Worm (Caenorhabditis elegans): ENCODE results near the gene C05G5.7.
A peak's percentile ranks its signal among the peaks of the same experiment; 100 is the strongest.

C05G5.7 gene

DNA sequence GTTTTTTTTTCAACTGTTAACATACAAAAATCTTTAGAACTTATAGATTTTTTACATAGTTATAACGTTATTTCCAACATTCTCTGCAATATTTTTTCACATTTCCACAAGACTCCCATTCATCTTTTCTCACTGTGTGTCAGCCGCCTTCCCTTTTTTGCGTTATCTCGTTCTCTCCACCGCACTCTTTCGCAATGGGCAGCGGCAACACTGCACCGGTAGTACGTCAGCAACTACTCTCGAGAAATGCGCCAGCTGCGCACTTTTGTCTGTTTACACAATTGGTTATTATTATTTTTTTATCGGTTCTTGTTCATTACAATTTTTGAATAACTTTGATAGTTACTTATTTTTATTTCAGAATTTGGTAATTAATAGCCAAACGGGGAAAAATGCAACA is 3.4 kb upstream of the C05G5.7 start, which contains the start of gene C05G5.2 (continued):
- no peak for TF ChIP-seq ceh-91 (GFP tag; IDR thresholded peaks at IDR 0.05)
- no peak for TF ChIP-seq sptf-2 (GFP tag; optimal IDR thresholded peaks at IDR 0.05)
- TF ChIP-seq T07F8.4 (tag; optimal IDR thresholded peaks at IDR 0.05), result no peak
- peak; percentile 84 for TF ChIP-seq K12H6.12 (tag; optimal IDR thresholded peaks at IDR 0.05)
- TF ChIP-seq Y56A3A.18 (GFP tag; IDR thresholded peaks at IDR 0.05), result no peak
- TF ChIP-seq snpc-1.1 (tag; optimal IDR thresholded peaks at IDR 0.05; ENCODE audit: insufficient read depth), result no peak
- TF ChIP-seq B0336.3 (GFP tag; IDR thresholded peaks at IDR 0.05), result no peak; the same call in 1 of the 2 replicates
- no peak for TF ChIP-seq akir-1 (GFP tag; optimal IDR thresholded peaks at IDR 0.05)
- TF ChIP-seq attf-3 (GFP tag; conservative IDR thresholded peaks at IDR 0.05), result no peak
- TF ChIP-seq aptf-2 (GFP tag; conservative IDR thresholded peaks at IDR 0.05), result no peak
- TF ChIP-seq ztf-3 (GFP tag; optimal IDR thresholded peaks at IDR 0.05), result no peak
- no peak for TF ChIP-seq Y79H2A.3 (GFP tag; conservative IDR thresholded peaks at IDR 0.05)
- TF ChIP-seq T26A5.8 (tag; optimal IDR thresholded peaks at IDR 0.05), result no peak
- TF ChIP-seq lag-1 (GFP tag; IDR thresholded peaks at IDR 0.05), result no peak
- TF ChIP-seq F10E7.11 (tag; optimal IDR thresholded peaks at IDR 0.05), result no peak
- no peak for TF ChIP-seq ztf-28 (GFP tag; IDR thresholded peaks at IDR 0.05)
- no peak for TF ChIP-seq ccch-3 (GFP tag; optimal IDR thresholded peaks at IDR 0.05)
- TF ChIP-seq ZK185.1 (tag; optimal IDR thresholded peaks at IDR 0.05; ENCODE audit: poor library complexity, severe bottlenecking), result peak; percentile 73
- TF ChIP-seq ama-1 (optimal IDR thresholded peaks at IDR 0.05), result no peak
- no peak for TF ChIP-seq ama-1 (GFP tag; optimal IDR thresholded peaks at IDR 0.05)
- 0 out of 2 replicates have a peak, but pooled peaks have one; percentile 40 for TF ChIP-seq pbrm-1 (GFP tag; IDR thresholded peaks at IDR 0.05)
- TF ChIP-seq let-526 (GFP tag; IDR thresholded peaks at IDR 0.05), result 0 out of 2 replicates have a peak, but pooled peaks have one; percentile 18
- TF ChIP-seq mcd-1 (GFP tag; IDR thresholded peaks at IDR 0.05), result peak; percentile 74
- no peak for TF ChIP-seq Y53F4B.3 (GFP tag; IDR thresholded peaks at IDR 0.05)
- peak; percentile 96 for TF ChIP-seq ztf-18 (tag; optimal IDR thresholded peaks at IDR 0.05)
- peak; percentile 92 for TF ChIP-seq ceh-27 (GFP tag; optimal IDR thresholded peaks at IDR 0.05)
- peak; percentile 61 for TF ChIP-seq F23B12.7 (tag; optimal IDR thresholded peaks at IDR 0.05; ENCODE audit: insufficient read depth)
- TF ChIP-seq B0261.1 (tag; optimal IDR thresholded peaks at IDR 0.05), result no peak
- TF ChIP-seq F55B11.4 (tag; optimal IDR thresholded peaks at IDR 0.05; ENCODE audit: borderline replicate concordance, insufficient read depth), result no peak
- no peak for TF ChIP-seq rec-8 (tag; optimal IDR thresholded peaks at IDR 0.05)
- TF ChIP-seq somi-1 (GFP tag; optimal IDR thresholded peaks at IDR 0.05), result no peak
- TF ChIP-seq egrh-3 (GFP tag; IDR thresholded peaks at IDR 0.05), result peak; percentile 57
- TF ChIP-seq F39B2.1 (GFP tag; IDR thresholded peaks at IDR 0.05), result no peak
- peak; percentile 56; the same call in 1 of the 2 replicates for TF ChIP-seq hmg-1.2 (GFP tag; IDR thresholded peaks at IDR 0.05)
- TF ChIP-seq tbp1 (GFP tag; optimal IDR thresholded peaks at IDR 0.05), result peak; percentile 62
- TF ChIP-seq hlh-26 (GFP tag; conservative IDR thresholded peaks at IDR 0.05), result no peak
- TF ChIP-seq ekl-4 (GFP tag; IDR thresholded peaks at IDR 0.05), result no peak
- peak; percentile 15 for TF ChIP-seq F22D6.2 (tag; optimal IDR thresholded peaks at IDR 0.05)
- TF ChIP-seq F52B5.7 (tag; optimal IDR thresholded peaks at IDR 0.05), result no peak
- TF ChIP-seq unc-130 (GFP tag; optimal IDR thresholded peaks at IDR 0.05), result no peak
- no peak for TF ChIP-seq lin-54 (GFP tag; optimal IDR thresholded peaks at IDR 0.05)
- TF ChIP-seq hmg-20 (GFP tag; IDR thresholded peaks at IDR 0.05), result 0 out of 2 replicates have a peak, but pooled peaks have one; percentile 30
- TF ChIP-seq ztf-26 (tag; optimal IDR thresholded peaks at IDR 0.05), result peak; percentile 70
- TF ChIP-seq bed-2 (GFP tag; IDR thresholded peaks at IDR 0.05), result no peak
- TF ChIP-seq repo-1 (tag; optimal IDR thresholded peaks at IDR 0.05), result no peak
- TF ChIP-seq ets-4 (GFP tag; optimal IDR thresholded peaks at IDR 0.05), result no peak
- TF ChIP-seq madf-8 (GFP tag; conservative IDR thresholded peaks at IDR 0.05), result no peak
- TF ChIP-seq chd-7 (tag; optimal IDR thresholded peaks at IDR 0.05), result no peak
- no peak for TF ChIP-seq dpff-1 (tag; optimal IDR thresholded peaks at IDR 0.05)

Data from whole organism, young adult.